Fruit fly (Drosophila melanogaster) whole organism, adult: ENCODE measurements around the gene Pgant35A.

Experiments
- CG11617 ChIP-seq: fragments of 200-800 bp; sonication (Bioruptor generic); optimal IDR thresholded peaks from 2 replicates; lab custom pipeline; 2017; ENCODE audit warnings: mild to moderate bottlenecking, missing biosample characterization, missing genetic modification reagents, missing genetic modification characterization
- CG7045 ChIP-seq: fragments of 200-800 bp; sonication (Bioruptor generic); optimal IDR thresholded peaks from 2 replicates; lab custom pipeline; 2017; ENCODE audit warnings: missing biosample characterization, mild to moderate bottlenecking, missing genetic modification characterization
- Mnt ChIP-seq: fragments of 200-800 bp; sonication (Bioruptor generic); optimal IDR thresholded peaks from 2 replicates; lab custom pipeline; 2016; ENCODE audit warnings: missing biosample characterization, mild to moderate bottlenecking, missing genetic modification characterization
- pad ChIP-seq: fragments of 200-800 bp; sonication (Bioruptor generic); optimal IDR thresholded peaks from 3 replicates; lab custom pipeline; 2017; ENCODE audit warnings: missing biosample characterization, missing genetic modification characterization, mild to moderate bottlenecking, moderate library complexity, missing genetic modification reagents

DNA sequence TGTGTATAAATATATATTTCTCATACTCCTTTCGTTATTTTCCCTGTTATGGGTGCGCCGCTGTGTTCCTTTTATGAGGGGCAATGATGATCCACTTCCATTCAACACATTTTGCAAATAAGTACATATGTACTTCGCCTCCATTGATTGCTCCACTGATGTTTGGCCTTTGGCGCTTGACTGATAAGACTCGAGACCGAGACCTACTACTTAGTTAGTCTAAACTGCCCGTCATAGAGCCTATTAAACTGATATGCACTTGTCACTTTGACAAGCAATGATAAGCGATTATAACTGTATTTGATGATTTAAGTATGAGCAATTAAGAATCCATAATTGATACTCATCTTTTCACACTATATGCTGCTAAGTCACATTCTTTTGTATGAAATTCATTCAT lies 2.8 kb upstream of the Pgant35A start:
- TF ChIP-seq CG7045 (GFP tag; lab: Kevin White, UChicago) (no peak), Mnt (GFP tag; lab: Kevin White, UChicago) (no peak), CG11617 (GFP tag; lab: Kevin White, UChicago) (no peak), pad (GFP tag; lab: Kevin White, UChicago) (no peak)
